Worm (Caenorhabditis elegans): ENCODE results near the gene ckb-1.

ckb-1 gene

DNA sequence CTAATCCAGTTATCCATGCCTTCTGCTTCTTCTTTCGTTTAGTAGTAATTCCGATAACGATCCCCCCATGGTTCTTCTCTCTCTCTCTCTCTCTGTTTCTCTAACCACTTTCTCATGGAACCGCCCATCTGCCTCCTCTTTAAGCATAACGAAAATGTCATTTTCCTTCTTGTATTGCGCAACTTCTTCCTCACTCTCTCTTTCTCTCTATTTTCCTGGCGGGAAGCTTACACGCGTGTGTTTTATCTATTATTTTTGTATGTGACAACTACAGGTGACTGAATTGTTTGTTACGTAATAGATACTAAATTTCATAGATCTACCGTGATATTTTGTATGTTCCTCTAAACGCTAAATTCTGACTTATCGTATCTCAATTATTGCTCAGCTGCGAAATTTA lies 25.3 kb downstream of the ckb-1 start:
- TF ChIP-seq T22C8.4 (GFP tag; IDR thresholded peaks at IDR 0.05) (no peak), klf-2 (GFP tag; conservative IDR thresholded peaks at IDR 0.05) (no peak), med-1 (GFP tag; optimal IDR thresholded peaks at IDR 0.05; ENCODE audit: insufficient read depth) (no peak), ref-1 (GFP tag; conservative IDR thresholded peaks at IDR 0.05) (no peak), flt-1 (GFP tag; IDR thresholded peaks at IDR 0.05) (no peak), cog-1 (tag; optimal IDR thresholded peaks at IDR 0.05) (no peak), ztf-23 (GFP tag; IDR thresholded peaks at IDR 0.05) (no peak), ztf-29 (GFP tag; IDR thresholded peaks at IDR 0.05) (no peak), tab-1 (GFP tag; IDR thresholded peaks at IDR 0.05) (no peak)

DNA sequence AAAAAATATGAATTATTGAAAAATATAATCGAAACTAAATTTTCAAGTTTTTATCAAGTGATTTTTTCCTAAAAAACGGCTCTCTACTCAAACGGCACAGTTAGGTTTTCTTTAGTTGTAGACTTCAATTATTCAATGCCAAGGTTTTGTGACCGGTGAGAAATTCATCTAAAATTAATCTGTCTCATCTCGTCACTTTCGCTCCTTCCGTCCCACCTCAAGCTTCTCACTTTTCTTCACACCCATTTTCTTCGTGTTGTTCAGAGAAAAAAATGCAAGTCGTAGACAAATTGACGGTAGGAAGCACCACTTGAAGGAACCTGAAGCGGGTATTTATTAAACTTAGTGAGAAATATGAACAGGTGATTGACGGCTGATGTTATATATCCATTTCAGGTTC lies 26.2 kb downstream of the ckb-1 start:
- TF ChIP-seq T22C8.4 (GFP tag; IDR thresholded peaks at IDR 0.05), result no peak
- TF ChIP-seq med-1 (GFP tag; optimal IDR thresholded peaks at IDR 0.05; ENCODE audit: insufficient read depth), result no peak
- TF ChIP-seq ztf-29 (GFP tag; IDR thresholded peaks at IDR 0.05), result no peak
- TF ChIP-seq ztf-23 (GFP tag; IDR thresholded peaks at IDR 0.05), result no peak
- no peak for TF ChIP-seq flt-1 (GFP tag; IDR thresholded peaks at IDR 0.05)
- TF ChIP-seq cog-1 (tag; optimal IDR thresholded peaks at IDR 0.05), result no peak
- no peak for TF ChIP-seq tab-1 (GFP tag; IDR thresholded peaks at IDR 0.05)
- TF ChIP-seq ref-1 (GFP tag; conservative IDR thresholded peaks at IDR 0.05), result no peak
- TF ChIP-seq klf-2 (GFP tag; conservative IDR thresholded peaks at IDR 0.05), result no peak

DNA sequence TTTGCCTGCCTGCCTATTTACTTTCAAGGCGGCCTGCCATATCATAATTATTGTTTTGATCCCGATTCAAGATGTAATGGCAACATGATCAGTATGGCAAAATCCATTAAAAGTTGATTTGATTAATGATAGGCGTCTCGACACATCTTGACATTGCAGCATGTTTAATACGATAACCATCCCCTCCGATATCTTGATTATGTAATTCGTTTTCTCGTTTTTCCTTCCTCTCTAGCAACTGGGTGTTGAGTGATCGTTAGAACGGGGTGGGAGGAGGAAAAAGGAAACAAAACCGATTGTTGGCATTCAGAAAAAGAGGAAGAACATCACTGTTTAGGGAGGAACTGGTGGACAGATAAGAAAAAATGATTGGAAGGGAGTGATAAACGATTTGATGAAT lies 26.9 kb downstream of the ckb-1 start:
- TF ChIP-seq med-1 (GFP tag; optimal IDR thresholded peaks at IDR 0.05; ENCODE audit: insufficient read depth) (no peak), ztf-29 (GFP tag; IDR thresholded peaks at IDR 0.05) (no peak), ztf-23 (GFP tag; IDR thresholded peaks at IDR 0.05) (no peak), T22C8.4 (GFP tag; IDR thresholded peaks at IDR 0.05) (no peak), flt-1 (GFP tag; IDR thresholded peaks at IDR 0.05) (no peak), ref-1 (GFP tag; conservative IDR thresholded peaks at IDR 0.05) (no peak), cog-1 (tag; optimal IDR thresholded peaks at IDR 0.05) (no peak), tab-1 (GFP tag; IDR thresholded peaks at IDR 0.05) (no peak), klf-2 (GFP tag; conservative IDR thresholded peaks at IDR 0.05) (no peak)

DNA sequence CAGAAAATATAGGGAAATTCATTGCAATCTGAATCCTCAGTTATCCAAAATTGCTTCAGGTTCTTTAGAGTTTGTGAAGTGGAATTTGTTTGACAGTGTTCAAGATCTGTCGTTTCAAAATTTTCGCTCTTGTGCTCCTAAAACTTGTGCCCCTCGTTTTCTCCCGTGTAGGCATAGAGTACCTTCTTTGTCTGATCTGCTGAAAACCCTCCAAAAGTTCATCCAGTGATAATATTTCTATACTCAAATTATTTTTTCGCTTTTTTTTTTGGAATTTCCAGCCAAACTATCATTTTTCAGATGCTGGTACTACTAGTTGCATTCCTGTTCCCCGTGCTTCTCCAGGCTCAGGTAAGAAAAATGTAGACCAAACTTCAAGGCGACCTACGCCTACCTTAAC lies 29.4 kb downstream of the ckb-1 start, which contains the start of gene R07E5.4:
TSS of gene R07E5.4 (plus strand) at position 301 of the 400 bp plus-strand sequence.
- TF ChIP-seq cog-1 (tag; optimal IDR thresholded peaks at IDR 0.05) (no peak), ztf-29 (GFP tag; IDR thresholded peaks at IDR 0.05) (no peak), ztf-23 (GFP tag; IDR thresholded peaks at IDR 0.05) (no peak), tab-1 (GFP tag; IDR thresholded peaks at IDR 0.05) (no peak), klf-2 (GFP tag; conservative IDR thresholded peaks at IDR 0.05) (no peak)

DNA sequence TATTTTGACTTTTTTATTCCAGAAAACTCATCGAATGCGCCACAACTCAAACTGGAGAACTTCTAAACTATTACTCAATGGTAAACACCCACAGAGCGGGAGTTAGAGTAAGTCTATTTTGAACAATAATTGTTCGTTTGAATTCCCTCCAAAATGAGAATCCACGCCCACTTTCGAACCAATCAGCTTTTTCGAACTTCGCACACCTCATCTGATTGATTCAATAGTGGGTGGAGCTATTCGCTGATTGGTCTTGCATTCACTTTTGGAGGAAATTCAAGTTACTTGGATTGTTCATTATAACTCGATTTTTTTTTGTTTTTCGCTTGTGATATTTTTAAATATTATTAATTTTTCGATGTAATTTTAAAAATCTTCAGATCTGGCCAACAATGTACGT lies 30.8 kb downstream of the ckb-1 start:
- TF ChIP-seq ztf-29 (GFP tag; IDR thresholded peaks at IDR 0.05), result no peak
- no peak for TF ChIP-seq ref-1 (GFP tag; conservative IDR thresholded peaks at IDR 0.05)
- TF ChIP-seq flt-1 (GFP tag; IDR thresholded peaks at IDR 0.05), result no peak
- TF ChIP-seq T22C8.4 (GFP tag; IDR thresholded peaks at IDR 0.05), result no peak
- TF ChIP-seq klf-2 (GFP tag; conservative IDR thresholded peaks at IDR 0.05), result no peak
- no peak for TF ChIP-seq cog-1 (tag; optimal IDR thresholded peaks at IDR 0.05)
- TF ChIP-seq ztf-23 (GFP tag; IDR thresholded peaks at IDR 0.05), result no peak

DNA sequence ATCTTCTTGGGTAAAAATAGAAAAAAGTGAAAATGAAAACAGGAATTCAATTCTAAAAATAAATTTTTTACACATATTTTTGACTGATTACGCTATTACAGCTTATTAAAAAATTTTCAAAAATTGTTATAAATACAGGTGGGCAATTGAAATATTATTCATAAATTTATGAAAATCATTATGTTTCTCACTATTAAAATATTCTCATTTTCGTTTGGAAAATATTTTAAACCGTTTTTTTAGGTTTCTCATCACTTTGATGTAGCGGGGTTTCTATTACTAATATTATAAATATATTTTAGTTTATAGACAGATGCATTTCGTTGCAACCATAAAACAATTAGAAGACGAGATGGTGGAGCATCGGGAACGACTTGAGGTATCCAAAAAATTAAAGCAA lies 32.0 kb downstream of the ckb-1 start, which contains the start of gene R07E5.5:
TSS of gene R07E5.5 (plus strand) at position 301 of the 400 bp plus-strand sequence.
- TF ChIP-seq cog-1 (tag; optimal IDR thresholded peaks at IDR 0.05), result no peak
- no peak for TF ChIP-seq flt-1 (GFP tag; IDR thresholded peaks at IDR 0.05)
- TF ChIP-seq ztf-23 (GFP tag; IDR thresholded peaks at IDR 0.05), result no peak
- TF ChIP-seq T22C8.4 (GFP tag; IDR thresholded peaks at IDR 0.05), result no peak
- TF ChIP-seq med-1 (GFP tag; optimal IDR thresholded peaks at IDR 0.05; ENCODE audit: insufficient read depth), result no peak
- no peak for TF ChIP-seq tab-1 (GFP tag; IDR thresholded peaks at IDR 0.05)
- no peak for TF ChIP-seq klf-2 (GFP tag; conservative IDR thresholded peaks at IDR 0.05)
- no peak for TF ChIP-seq ztf-29 (GFP tag; IDR thresholded peaks at IDR 0.05)
- TF ChIP-seq ref-1 (GFP tag; conservative IDR thresholded peaks at IDR 0.05), result no peak

DNA sequence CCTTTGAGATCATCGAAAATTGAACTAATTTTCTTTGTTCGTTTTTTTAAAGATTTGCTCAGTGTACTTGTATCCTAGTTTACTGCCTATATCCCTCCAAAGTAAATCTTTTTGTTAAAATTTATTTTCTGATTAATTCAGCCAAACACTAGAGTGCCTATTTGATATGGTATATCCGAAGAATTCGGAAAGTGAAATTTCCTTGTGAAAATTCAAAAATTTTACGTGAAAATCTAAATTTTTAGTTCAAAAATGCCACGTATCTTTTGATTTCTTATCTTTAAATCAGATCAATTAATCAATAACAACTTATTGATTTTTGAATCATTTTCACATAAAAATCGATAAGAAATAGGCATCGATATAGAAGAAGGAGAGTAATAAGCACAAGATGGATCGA lies 33.4 kb downstream of the ckb-1 start, which contains the start of gene R07E5.6:
TSS of gene R07E5.6 (plus strand) at position 301 of the 400 bp plus-strand sequence.
- no peak for TF ChIP-seq ztf-29 (GFP tag; IDR thresholded peaks at IDR 0.05)
- no peak for TF ChIP-seq T22C8.4 (GFP tag; IDR thresholded peaks at IDR 0.05)
- no peak for TF ChIP-seq tab-1 (GFP tag; IDR thresholded peaks at IDR 0.05)

DNA sequence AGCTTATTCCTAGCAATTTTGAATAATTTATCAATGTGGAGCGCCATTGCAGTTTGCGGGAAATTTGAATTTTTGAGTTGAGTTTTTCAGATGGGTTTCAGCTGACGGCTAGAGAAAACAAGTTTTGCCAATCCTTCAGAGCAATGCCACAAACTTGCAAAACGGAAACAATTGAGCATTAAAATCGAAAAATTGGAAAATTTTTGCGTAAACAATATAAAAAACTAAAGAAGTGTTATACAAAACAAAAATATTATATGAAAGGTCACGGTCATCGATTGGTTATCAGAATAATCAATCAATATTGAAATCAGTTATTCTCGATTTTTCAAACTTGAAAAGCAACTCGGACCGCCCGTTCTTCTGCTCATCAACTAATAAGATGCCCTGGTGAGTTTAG lies 36.1 kb downstream of the ckb-1 start, which contains the start of gene R07E5.15:
TSS of gene R07E5.15 (plus strand) at position 301 of the 400 bp plus-strand sequence.
- no peak for TF ChIP-seq flt-1 (GFP tag; IDR thresholded peaks at IDR 0.05)
- TF ChIP-seq ref-1 (GFP tag; conservative IDR thresholded peaks at IDR 0.05), result no peak
- no peak for TF ChIP-seq ztf-29 (GFP tag; IDR thresholded peaks at IDR 0.05)
- no peak for TF ChIP-seq T22C8.4 (GFP tag; IDR thresholded peaks at IDR 0.05)
- TF ChIP-seq cog-1 (tag; optimal IDR thresholded peaks at IDR 0.05), result no peak
- TF ChIP-seq tab-1 (GFP tag; IDR thresholded peaks at IDR 0.05), result no peak
- no peak for TF ChIP-seq klf-2 (GFP tag; conservative IDR thresholded peaks at IDR 0.05)
- no peak for TF ChIP-seq ztf-23 (GFP tag; IDR thresholded peaks at IDR 0.05)
- no peak for TF ChIP-seq med-1 (GFP tag; optimal IDR thresholded peaks at IDR 0.05; ENCODE audit: insufficient read depth)

DNA sequence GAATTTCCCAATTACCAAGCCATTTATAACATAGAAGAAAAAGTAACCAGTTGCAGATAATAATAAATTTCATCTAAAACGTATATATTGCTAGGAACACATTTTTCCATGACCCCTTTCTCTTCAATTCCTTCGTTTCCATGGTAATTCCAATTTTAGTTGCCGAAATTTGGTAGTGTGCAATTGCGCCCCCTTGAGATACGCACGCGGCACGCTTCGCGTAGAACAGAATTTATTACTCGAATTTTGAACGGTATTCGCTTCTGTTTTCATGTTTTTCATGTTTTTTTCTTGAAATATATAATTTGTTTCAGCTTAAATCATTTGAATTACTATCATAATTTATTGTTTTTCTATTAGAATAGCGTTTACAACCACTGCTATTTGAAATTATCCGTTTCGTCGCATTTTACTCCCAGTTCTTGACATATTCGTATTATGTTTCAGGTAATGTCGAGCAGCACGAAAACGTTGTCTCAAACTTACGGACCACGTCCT lies 39.3 kb downstream of the ckb-1 start, which contains the start of the genes R07E5.17 and snfc-5:
TSS of gene R07E5.17 (minus strand) at position 98 of the 498 bp plus-strand sequence.
TSS of gene snfc-5 (plus strand) at position 448 of the 498 bp plus-strand sequence.
- no peak for TF ChIP-seq T22C8.4 (GFP tag; IDR thresholded peaks at IDR 0.05)
- TF ChIP-seq flt-1 (GFP tag; IDR thresholded peaks at IDR 0.05), result no peak
- TF ChIP-seq ztf-23 (GFP tag; IDR thresholded peaks at IDR 0.05), result no peak
- no peak for TF ChIP-seq klf-2 (GFP tag; conservative IDR thresholded peaks at IDR 0.05)
- no peak for TF ChIP-seq tab-1 (GFP tag; IDR thresholded peaks at IDR 0.05)
- TF ChIP-seq med-1 (GFP tag; optimal IDR thresholded peaks at IDR 0.05; ENCODE audit: insufficient read depth), result no peak
- TF ChIP-seq ref-1 (GFP tag; conservative IDR thresholded peaks at IDR 0.05), result no peak
- no peak for TF ChIP-seq cog-1 (tag; optimal IDR thresholded peaks at IDR 0.05)
- no peak for TF ChIP-seq ztf-29 (GFP tag; IDR thresholded peaks at IDR 0.05)

DNA sequence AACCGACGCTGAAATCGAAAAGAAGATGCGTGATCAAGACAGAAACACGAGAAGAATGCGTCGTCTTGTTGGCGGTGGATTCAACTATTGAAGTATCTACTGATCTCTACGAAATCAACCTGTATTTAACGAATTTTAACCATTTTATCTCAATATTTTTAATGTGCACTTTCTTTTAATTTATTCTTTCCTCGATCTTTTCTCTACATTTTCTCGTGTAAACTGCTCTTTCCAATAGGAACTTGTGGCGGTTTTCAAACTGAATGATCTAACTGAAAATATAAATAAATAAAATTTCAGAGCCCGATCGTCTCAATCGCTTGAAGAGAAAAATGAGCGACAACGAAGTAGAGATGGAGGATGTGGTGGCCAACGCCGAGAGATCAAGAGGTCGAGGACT lies 40.9 kb downstream of the ckb-1 start, which contains the start of gene rnp-4:
TSS of gene rnp-4 (plus strand) at position 301 of the 400 bp plus-strand sequence.
- TF ChIP-seq cog-1 (tag; optimal IDR thresholded peaks at IDR 0.05) (no peak), ztf-23 (GFP tag; IDR thresholded peaks at IDR 0.05) (no peak), T22C8.4 (GFP tag; IDR thresholded peaks at IDR 0.05) (no peak), tab-1 (GFP tag; IDR thresholded peaks at IDR 0.05) (no peak), flt-1 (GFP tag; IDR thresholded peaks at IDR 0.05) (no peak), med-1 (GFP tag; optimal IDR thresholded peaks at IDR 0.05; ENCODE audit: insufficient read depth) (no peak), ref-1 (GFP tag; conservative IDR thresholded peaks at IDR 0.05) (no peak)

All from whole organism, midembryonic.